Fruit fly (Drosophila melanogaster) ovary, adult (tissue): Measurements from ENCODE around the gene CG14154.

Experiments
- CG17801 ChIP-seq: fragments of 200-800 bp; optimal IDR thresholded peaks from 2 replicates; lab custom pipeline; 2019; ENCODE audit warnings: missing biosample characterization, mild to moderate bottlenecking, missing genetic modification characterization, moderate library complexity; ENCODE audit not compliant: partially characterized antibody

CG14154 gene

dm6 chr3L:10672540-10672939 is 30.9 kb downstream of the CG14154 start:
- no peak for TF ChIP-seq CG17801

DNA sequence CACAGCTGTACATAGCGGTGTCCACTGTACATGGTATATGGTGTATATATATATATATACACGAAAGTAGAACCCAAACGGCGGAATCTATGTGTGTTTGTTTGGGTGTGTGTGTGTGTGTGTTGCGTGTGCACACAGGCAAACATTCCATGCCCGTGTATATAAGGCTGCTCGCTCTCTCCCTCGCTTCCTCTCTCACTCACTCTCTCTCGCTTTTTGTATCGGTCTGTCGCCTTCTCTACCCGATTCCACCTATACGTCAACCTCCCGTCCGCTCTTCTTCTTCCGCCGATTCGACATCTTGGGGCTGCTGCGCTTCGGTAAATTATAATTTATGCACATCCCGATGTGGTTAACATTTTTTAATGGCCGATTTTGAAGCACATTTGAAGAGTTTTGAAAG is 32.5 kb downstream of the CG14154 start:
- no peak for TF ChIP-seq CG17801

DNA sequence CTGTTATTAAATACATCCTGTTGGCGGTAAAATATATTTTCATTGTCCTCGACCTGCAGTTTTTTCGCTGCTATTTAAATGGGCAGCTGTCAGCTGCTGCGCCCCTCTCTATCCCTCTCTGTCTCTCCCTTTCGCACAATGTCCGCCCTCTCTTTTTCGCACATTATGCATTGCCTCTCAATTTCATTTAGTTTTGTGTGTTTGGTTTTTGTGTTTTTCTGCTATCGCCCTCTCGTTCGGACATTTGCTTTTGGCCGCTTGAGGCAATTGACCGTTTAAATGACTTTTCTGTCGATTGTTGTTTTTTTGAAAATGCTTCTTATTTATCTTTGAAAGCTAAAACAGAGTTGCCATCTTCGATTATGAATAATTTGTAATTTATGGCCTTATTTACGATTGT is 33.3 kb downstream of the CG14154 start:
- no peak for TF ChIP-seq CG17801

DNA sequence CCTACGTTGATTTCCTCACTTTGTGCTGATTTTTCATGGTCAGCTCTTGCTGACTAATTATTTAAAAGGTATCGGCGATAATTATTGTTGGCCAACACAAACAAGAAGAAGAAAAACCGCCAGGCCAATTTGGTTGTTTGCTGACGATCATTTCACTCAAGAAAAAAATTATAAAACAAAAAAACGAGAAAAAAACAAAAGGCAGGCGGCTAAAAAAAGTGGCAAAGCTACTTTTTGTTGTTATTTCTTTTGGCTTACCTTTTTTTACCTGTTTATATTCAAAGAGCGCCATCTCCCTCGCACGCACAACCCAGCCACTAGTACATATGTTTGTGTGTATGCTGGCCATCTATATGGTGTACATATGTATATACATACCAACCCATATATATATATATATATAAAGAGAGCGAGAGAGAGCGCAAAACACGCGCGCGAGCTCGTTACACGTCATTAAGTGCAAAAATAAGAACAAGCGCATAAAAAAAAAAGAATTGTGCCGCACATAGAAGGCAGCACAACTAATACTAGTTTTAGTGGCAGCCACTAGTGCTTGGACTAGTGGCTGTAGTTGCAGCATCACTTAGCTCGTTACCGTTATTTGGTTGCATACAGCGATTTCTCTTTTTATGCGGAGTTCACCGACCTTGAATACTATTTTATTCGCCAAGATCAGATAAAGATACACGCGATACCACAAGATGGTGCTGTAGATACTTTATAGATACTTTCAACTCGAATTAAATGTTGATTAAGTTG is 34.1 kb downstream of the CG14154 start:
- TF ChIP-seq CG17801: peak; percentile 95

DNA sequence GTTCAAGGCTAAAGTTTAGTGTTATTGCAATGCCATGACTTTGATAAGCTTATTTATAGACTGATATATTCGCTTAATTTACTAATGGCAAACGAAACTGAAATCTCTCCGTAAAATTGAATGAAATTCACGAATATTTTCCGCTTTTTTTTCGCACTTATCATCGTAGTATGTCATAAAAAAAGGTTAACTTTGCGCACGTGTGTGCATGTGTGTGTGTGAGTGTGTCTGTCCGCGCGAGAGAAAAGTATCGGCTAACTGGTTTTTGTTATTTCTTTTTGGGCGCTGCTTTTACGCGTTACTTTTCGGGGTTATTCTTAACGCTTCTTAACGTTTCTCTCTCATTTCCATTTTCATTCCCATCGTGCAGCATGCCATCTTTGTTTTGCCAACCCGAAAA is 36.1 kb downstream of the CG14154 start:
- peak; percentile 58 for TF ChIP-seq CG17801

dm6 chr3L:10678545-10679067 is 36.9 kb downstream of the CG14154 start:
- peak; percentile 84 for TF ChIP-seq CG17801

DNA sequence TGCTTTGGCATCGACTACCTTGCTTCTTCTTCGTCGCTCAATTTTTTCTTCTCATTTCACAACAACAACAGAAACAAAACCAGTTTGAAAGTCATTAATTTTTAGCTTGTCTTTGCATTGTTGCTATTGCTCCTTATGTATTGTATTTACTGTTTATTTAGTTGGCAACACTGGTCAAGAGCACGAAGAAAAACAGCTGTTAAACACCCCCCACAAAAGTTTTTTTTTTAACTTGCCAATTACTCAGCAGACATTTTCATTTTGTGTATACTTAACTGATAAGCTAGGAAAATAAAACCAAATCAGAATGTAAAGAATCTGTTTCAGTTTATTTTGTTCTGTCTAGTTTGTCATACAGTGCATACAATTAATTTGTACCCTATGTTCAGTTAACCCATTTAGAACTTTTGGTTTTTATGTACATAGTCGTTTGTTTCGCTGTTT is 38.0 kb downstream of the CG14154 start:
- TF ChIP-seq CG17801: peak; percentile 43

DNA sequence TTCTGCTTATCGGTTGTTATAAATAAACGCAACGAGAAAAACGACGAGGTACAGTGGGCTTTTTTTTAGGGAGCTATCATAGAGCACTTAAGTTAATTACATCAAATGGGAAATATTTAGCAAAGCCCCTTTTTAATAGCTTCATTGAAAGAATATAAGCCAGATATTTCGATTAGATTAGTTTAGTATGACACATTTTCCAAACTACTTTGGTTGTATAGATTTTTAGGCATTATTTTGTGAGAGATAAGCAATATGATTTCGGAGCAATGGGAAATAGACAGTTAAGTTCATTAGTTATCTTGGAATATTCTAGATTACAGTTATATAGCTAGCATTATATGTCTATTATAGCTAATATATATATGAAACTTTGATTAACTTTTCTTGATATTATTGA is 38.5 kb downstream of the CG14154 start:
- TF ChIP-seq CG17801: no peak

DNA sequence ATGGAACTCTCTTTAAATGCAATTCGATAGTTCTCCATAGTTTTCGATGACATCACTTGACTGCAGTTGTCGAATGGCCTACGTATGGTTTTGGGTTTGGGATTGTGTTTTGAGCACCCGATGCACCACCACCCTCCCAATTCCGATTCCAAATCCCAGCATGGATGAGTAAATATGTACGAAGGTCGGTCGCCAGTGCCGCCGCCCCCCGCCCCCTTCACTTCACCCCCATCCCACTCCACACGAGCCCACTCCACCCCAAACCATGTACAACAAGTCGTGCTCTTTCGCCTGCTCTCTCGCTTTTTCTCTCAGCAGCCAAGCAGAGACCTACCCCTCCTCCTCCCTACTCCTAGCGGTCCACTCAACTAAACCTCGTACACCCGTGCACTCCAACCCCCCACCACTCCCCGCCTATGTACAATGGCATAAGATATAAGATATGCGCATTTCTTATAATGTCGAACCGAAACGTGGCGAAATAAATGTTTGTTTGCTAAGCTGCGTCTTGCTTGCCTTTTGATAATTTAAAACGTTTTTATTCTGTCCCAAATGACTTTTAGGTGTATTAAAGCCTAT is 39.1 kb downstream of the CG14154 start:
- no peak for TF ChIP-seq CG17801

DNA sequence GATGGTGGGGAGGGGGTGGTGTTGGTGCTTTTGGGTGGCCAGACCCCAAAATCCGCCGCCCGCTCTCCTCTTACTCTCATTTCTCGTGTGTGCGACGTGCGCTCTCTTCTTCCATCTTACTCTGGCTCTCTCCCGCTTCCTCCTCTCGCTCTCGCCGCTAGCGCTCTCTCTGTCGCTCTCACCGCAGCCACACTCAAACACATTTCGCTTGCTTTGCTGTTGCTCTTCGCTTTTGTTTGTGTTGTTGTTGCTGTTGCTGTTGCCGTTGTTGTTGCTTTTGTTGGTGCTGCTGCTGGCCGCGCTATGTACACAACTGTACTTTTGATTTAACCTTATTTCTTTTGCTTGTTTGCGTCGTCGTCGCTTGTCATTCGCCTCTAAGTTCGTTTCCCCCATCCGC is 40.1 kb downstream of the CG14154 start:
- TF ChIP-seq CG17801: no peak

- TF ChIP-seq CG17801: peak; percentile 97
Measured at dm6 chr3L:10682725-10683367, 41.2 kb downstream of the CG14154 start.

DNA sequence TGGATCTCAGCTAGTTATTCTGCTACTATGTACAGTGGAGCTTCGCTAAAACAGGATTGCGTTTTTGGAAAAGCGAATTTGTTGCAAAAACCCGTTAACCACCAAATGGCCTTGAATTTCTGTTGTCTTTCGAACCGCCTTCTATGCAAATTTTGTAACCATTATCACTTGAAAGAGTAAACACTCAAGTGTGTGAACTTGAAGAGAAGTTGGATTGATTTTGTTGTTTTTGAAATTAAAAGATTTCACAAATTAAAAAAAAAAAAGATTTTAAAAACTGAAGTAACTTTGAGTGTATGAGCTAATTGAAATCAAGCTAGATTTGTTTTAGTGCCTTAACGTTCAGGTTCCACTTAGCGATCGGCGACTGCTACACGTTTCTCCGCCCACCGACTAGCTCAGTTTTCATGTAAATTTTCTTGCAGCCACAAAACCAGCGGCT is 42.2 kb downstream of the CG14154 start:
- peak; percentile 55 for TF ChIP-seq CG17801

dm6 chr3L:10684492-10684891 is 42.8 kb downstream of the CG14154 start:
- no peak for TF ChIP-seq CG17801

- no peak for TF ChIP-seq CG17801
Measured at dm6 chr3L:10686625-10687024, 44.9 kb downstream of the CG14154 start.

DNA sequence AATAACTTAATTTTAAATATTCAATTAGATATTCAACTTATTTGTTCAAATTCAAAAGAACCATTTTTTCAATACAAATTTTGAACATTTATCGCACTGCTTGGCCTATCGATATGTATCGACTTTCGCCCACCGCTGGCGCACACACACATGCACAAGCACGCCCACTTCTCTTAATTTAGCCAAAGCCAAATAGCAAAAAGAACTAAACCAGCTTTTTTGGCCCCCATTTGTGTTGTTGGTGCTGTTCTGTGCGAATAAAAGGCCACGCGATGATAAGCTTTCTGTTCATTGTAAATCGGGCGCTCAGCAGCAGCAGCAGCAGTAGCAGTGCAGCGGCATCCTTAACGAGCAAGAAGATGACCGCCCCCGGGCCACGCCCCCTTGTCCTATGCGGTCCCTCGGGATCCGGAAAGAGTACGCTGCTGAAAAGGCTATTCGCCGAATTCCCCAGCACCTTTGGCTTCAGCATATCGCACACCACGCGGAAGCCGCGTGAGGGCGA is 49.3 kb downstream of the CG14154 start, which contains the start of gene CG11811:
TSS of gene CG11811 (plus strand) at position 121 of the 505 bp plus-strand sequence.
- TF ChIP-seq CG17801: peak; percentile 60
